Worm (Caenorhabditis elegans) whole organism, L3 larva: ENCODE measurements around the gene syg-1.

Experiments
- ceh-82 ChIP-seq: fragments of 150-350 bp; optimal IDR thresholded peaks from 2 replicates; lab custom pipeline; 2014; ENCODE audit warnings: missing biosample characterization, missing genetic modification characterization
- jun-1 ChIP-seq: fragments of 150-350 bp; optimal IDR thresholded peaks from 2 replicates; lab custom pipeline; 2014; ENCODE audit warnings: missing biosample characterization, missing genetic modification reagents, missing genetic modification characterization
- lsy-12 ChIP-seq: sonication (generic microtip); optimal IDR thresholded peaks from 2 replicates; lab custom pipeline; 2016; ENCODE audit warnings: mild to moderate bottlenecking, missing genetic modification characterization, missing compliant biosample characterization
- nfya-1 ChIP-seq: sonication (generic microtip); optimal IDR thresholded peaks from 2 replicates; lab custom pipeline; 2017; ENCODE audit warnings: missing genetic modification characterization, mild to moderate bottlenecking, missing compliant biosample characterization, antibody characterized with exemption, moderate library complexity; ENCODE audit not compliant: insufficient read depth
- nhr-11 ChIP-seq: fragments of 150-350 bp; optimal IDR thresholded peaks from 2 replicates; lab custom pipeline; 2014; ENCODE audit warnings: missing biosample characterization, missing genetic modification characterization
- nhr-12 ChIP-seq: fragments of 150-350 bp; optimal IDR thresholded peaks from 2 replicates; lab custom pipeline; 2014; ENCODE audit warnings: missing biosample characterization, missing genetic modification characterization
- nhr-77 ChIP-seq: fragments of 150-350 bp; optimal IDR thresholded peaks from 2 replicates; lab custom pipeline; 2014; ENCODE audit warnings: missing biosample characterization, missing genetic modification characterization
- unc-62 ChIP-seq: fragments of 150-350 bp; sonication (generic microtip); optimal IDR thresholded peaks from 4 replicates; lab custom pipeline; 2014; ENCODE audit warnings: missing biosample characterization, missing genetic modification reagents, missing genetic modification characterization
- zag-1 ChIP-seq: fragments of 150-350 bp; optimal IDR thresholded peaks from 2 replicates; lab custom pipeline; 2014; ENCODE audit warnings: missing biosample characterization, missing genetic modification characterization
- ztf-11 ChIP-seq: fragments of 150-350 bp; optimal IDR thresholded peaks from 2 replicates; lab custom pipeline; 2014; ENCODE audit warnings: missing biosample characterization, missing genetic modification characterization

- TF ChIP-seq ceh-82 (tag; lab: Kevin White, UChicago) (no peak), jun-1 (tag; lab: Kevin White, UChicago) (no peak), nhr-11 (no peak), unc-62 (no peak), zag-1 (tag; lab: Kevin White, UChicago) (no peak), ztf-11 (tag; lab: Kevin White, UChicago) (no peak), nhr-12 (tag; lab: Kevin White, UChicago) (no peak), nfya-1 (tag; lab: Kevin White, UChicago) (no peak), nhr-77 (tag; lab: Kevin White, UChicago) (no peak), lsy-12 (tag; lab: Kevin White, UChicago) (no peak)
These were observed 41.5 kb downstream of the syg-1 start, which contains the start of gene R04B3.2 for ce11 chrX:2473618-2474017.
